Worm (Caenorhabditis elegans) whole organism, L4/young adult: Measurements from ENCODE around the gene H06H21.11.

Experiments used
- W03F9.2 ChIP-seq: fragments of 150-350 bp; optimal IDR thresholded peaks from 2 replicates; lab custom pipeline; 2014; ENCODE audit warnings: missing biosample characterization, missing genetic modification characterization
- him-1 ChIP-seq: sonication (generic microtip); optimal IDR thresholded peaks from 2 replicates; lab custom pipeline; 2016; ENCODE audit warnings: missing genotype, missing genetic modification reagents, missing genetic modification characterization, missing compliant biosample characterization

DNA sequence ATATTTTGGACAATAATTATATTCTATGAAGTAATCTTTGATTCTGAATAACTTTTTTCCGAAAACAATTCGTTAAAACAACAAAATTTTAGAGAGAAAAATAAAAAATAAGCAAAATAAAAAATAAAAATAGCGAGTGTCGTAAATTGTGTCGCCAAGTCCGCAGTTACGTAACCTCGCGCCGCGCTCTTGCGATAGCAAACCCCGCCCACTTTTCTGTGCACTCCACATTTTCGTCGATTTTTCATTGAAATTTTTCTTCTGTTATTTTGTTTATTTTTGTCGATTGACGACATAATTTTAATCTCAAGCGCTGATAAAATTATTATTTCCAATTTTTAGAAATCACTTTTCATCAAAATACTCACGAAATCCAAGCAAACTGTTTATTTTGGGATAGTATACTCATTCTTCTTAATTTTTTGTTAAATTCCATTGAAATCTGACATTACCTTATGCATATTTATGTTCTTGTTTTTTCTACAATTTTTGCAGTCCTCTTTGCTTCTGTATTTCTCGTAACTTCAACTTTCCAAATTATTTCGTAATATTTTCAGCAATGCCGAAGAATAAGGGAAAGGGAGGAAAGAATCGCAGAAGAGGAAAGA, 3.4 kb upstream of the H06H21.11 start, which contains the start of gene eif-1.A:
- TF ChIP-seq him-1 (no peak), W03F9.2 (tag; lab: Kevin White, UChicago) (peak; percentile 91)
